Fruit fly (Drosophila melanogaster) whole organism, embryonic: ENCODE results near the gene Hinfp.

Experiments used
- Antp ChIP-seq: fragments of 200-800 bp; sonication (Bioruptor generic); optimal IDR thresholded peaks from 3 replicates; lab custom pipeline; 2016; ENCODE audit warnings: missing biosample characterization, missing genetic modification characterization
- Asciz ChIP-seq: fragments of 200-800 bp; sonication (Bioruptor generic); optimal IDR thresholded peaks from 2 replicates; lab custom pipeline; 2017; ENCODE audit warnings: missing biosample characterization, mild to moderate bottlenecking, missing genetic modification characterization, missing genetic modification reagents
- CG10543 ChIP-seq: fragments of 200-800 bp; sonication (Bioruptor generic); optimal IDR thresholded peaks from 3 replicates; lab custom pipeline; 2017; ENCODE audit warnings: missing biosample characterization, mild to moderate bottlenecking, missing genetic modification characterization, moderate library complexity
- CG1233 ChIP-seq: fragments of 200-800 bp; sonication (Bioruptor generic); optimal IDR thresholded peaks from 4 replicates; lab custom pipeline; 2018; ENCODE audit warnings: missing biosample characterization, mild to moderate bottlenecking, missing genetic modification characterization
- CG12769 ChIP-seq: fragments of 200-800 bp; sonication (Bioruptor generic); optimal IDR thresholded peaks from 2 replicates; lab custom pipeline; 2019; ENCODE audit warnings: missing biosample characterization, mild to moderate bottlenecking, missing genetic modification characterization, moderate library complexity
- CG12942 ChIP-seq: fragments of 200-800 bp; sonication (Bioruptor generic); optimal IDR thresholded peaks from 3 replicates; lab custom pipeline; 2016; ENCODE audit warnings: missing biosample characterization, missing genetic modification characterization
- CG13287 ChIP-seq: fragments of 200-800 bp; sonication (Bioruptor generic); IDR thresholded peaks from 2 replicates; pipeline ENCODE4 v1.3.6; 2022; ENCODE audit warnings: missing biosample characterization, missing genetic modification characterization; ENCODE audit not compliant: partially characterized antibody
- CG15073 ChIP-seq: fragments of 200-800 bp; sonication (Bioruptor generic); optimal IDR thresholded peaks from 2 replicates; lab custom pipeline; 2016; ENCODE audit warnings: missing biosample characterization, missing genetic modification characterization
- CG1603 ChIP-seq: fragments of 200-800 bp; sonication (Bioruptor generic); optimal IDR thresholded peaks from 2 replicates; lab custom pipeline; 2019; ENCODE audit warnings: missing biosample characterization, mild to moderate bottlenecking, missing genetic modification characterization, moderate library complexity
- CG17385 ChIP-seq: fragments of 200-800 bp; sonication (Bioruptor generic); optimal IDR thresholded peaks from 3 replicates; lab custom pipeline; 2018; ENCODE audit warnings: missing biosample characterization, mild to moderate bottlenecking, missing genetic modification characterization
- CG1792 ChIP-seq: fragments of 200-800 bp; sonication (Bioruptor generic); optimal IDR thresholded peaks from 2 replicates; lab custom pipeline; 2016; ENCODE audit warnings: missing biosample characterization, missing genetic modification characterization
- CG2116 ChIP-seq: fragments of 200-800 bp; sonication (Bioruptor generic); optimal IDR thresholded peaks from 3 replicates; lab custom pipeline; 2018; ENCODE audit warnings: missing biosample characterization, mild to moderate bottlenecking, missing genetic modification characterization
- CG30020 ChIP-seq: fragments of 200-800 bp; optimal IDR thresholded peaks from 2 replicates; lab custom pipeline; 2019; ENCODE audit warnings: missing biosample characterization, mild to moderate bottlenecking, missing genetic modification characterization, moderate library complexity
- CG31441 ChIP-seq: fragments of 200-800 bp; sonication (Bioruptor generic); IDR thresholded peaks from 2 replicates; pipeline ENCODE4 v1.3.6; 2022; ENCODE audit warnings: missing biosample characterization, missing genetic modification characterization
- CG4617 ChIP-seq: fragments of 200-800 bp; sonication (Bioruptor generic); optimal IDR thresholded peaks from 3 replicates; lab custom pipeline; 2016; ENCODE audit warnings: missing biosample characterization, missing genetic modification characterization, borderline replicate concordance
- CG4730 ChIP-seq: fragments of 200-800 bp; sonication (Bioruptor generic); IDR thresholded peaks from 2 replicates; pipeline ENCODE4 v1.3.6; 2022; ENCODE audit warnings: missing biosample characterization, missing genetic modification characterization
- CG8478 ChIP-seq: fragments of >200 bp; optimal IDR thresholded peaks from 2 replicates; lab custom pipeline; 2018
- D19A ChIP-seq: fragments of 200-800 bp; optimal IDR thresholded peaks from 3 replicates; lab custom pipeline; 2019; ENCODE audit warnings: missing biosample characterization, mild to moderate bottlenecking, missing genetic modification characterization, moderate library complexity
- Dbx ChIP-seq: fragments of 200-800 bp; sonication (Bioruptor generic); IDR thresholded peaks from 3 replicates; pipeline ENCODE4 v1.3.6; 2022; ENCODE audit warnings: missing biosample characterization, missing genetic modification characterization
- Dip2 ChIP-seq: fragments of 200-800 bp; sonication (Bioruptor generic); IDR thresholded peaks from 2 replicates; pipeline ENCODE4 v1.3.6; 2022; ENCODE audit warnings: missing biosample characterization, missing genetic modification characterization
- Dll ChIP-seq: fragments of 200-800 bp; sonication (Bioruptor generic); IDR thresholded peaks from 4 replicates; pipeline ENCODE4 v1.3.6; 2022; ENCODE audit warnings: missing biosample characterization, missing genetic modification characterization; ENCODE audit not compliant: partially characterized antibody
- HHEX ChIP-seq: fragments of 200-800 bp; sonication (Bioruptor generic); optimal IDR thresholded peaks from 3 replicates; lab custom pipeline; 2017; ENCODE audit warnings: missing biosample characterization, mild to moderate bottlenecking, missing genetic modification characterization, missing genetic modification reagents
- HLHmδ ChIP-seq: fragments of 200-800 bp; sonication (Bioruptor generic); optimal IDR thresholded peaks from 2 replicates; lab custom pipeline; 2018; ENCODE audit warnings: missing biosample characterization, mild to moderate bottlenecking, missing genetic modification characterization, moderate library complexity
- Mad ChIP-seq: fragments of 200-800 bp; sonication (Bioruptor generic); optimal IDR thresholded peaks from 2 replicates; lab custom pipeline; 2016; ENCODE audit warnings: missing biosample characterization, missing genetic modification characterization
- Max ChIP-seq: fragments of 200-800 bp; sonication (Bioruptor generic); optimal IDR thresholded peaks from 2 replicates; lab custom pipeline; 2016; ENCODE audit warnings: missing biosample characterization, mild to moderate bottlenecking, missing genetic modification characterization
- Nf-YC ChIP-seq: fragments of 200-800 bp; optimal IDR thresholded peaks from 3 replicates; lab custom pipeline; 2019; ENCODE audit warnings: missing biosample characterization, mild to moderate bottlenecking, missing genetic modification characterization, moderate library complexity
- Xrp1 ChIP-seq: fragments of 200-800 bp; sonication (Bioruptor generic); IDR thresholded peaks from 2 replicates; pipeline ENCODE4 v1.3.6; 2022; ENCODE audit warnings: missing biosample characterization, missing genetic modification characterization
- YL-1 ChIP-seq: fragments of 200-800 bp; sonication (Bioruptor generic); optimal IDR thresholded peaks from 3 replicates; lab custom pipeline; 2017; ENCODE audit warnings: missing biosample characterization, mild to moderate bottlenecking, missing genetic modification characterization
- az2 ChIP-seq: fragments of 200-800 bp; sonication (Bioruptor generic); optimal IDR thresholded peaks from 3 replicates; lab custom pipeline; 2016; ENCODE audit warnings: missing biosample characterization, missing genetic modification characterization
- cg ChIP-seq: fragments of 200-800 bp; sonication (Bioruptor generic); optimal IDR thresholded peaks from 3 replicates; lab custom pipeline; 2019; ENCODE audit warnings: missing biosample characterization, mild to moderate bottlenecking, missing genetic modification characterization, moderate library complexity
- cwo ChIP-seq: fragments of 200-800 bp; sonication (Bioruptor generic); optimal IDR thresholded peaks from 3 replicates; lab custom pipeline; 2017; ENCODE audit warnings: missing biosample characterization, missing genetic modification characterization, mild to moderate bottlenecking, moderate library complexity, missing genetic modification reagents
- dm ChIP-seq: fragments of 200-800 bp; sonication (Bioruptor generic); optimal IDR thresholded peaks from 3 replicates; lab custom pipeline; 2016; ENCODE audit warnings: missing biosample characterization, missing genetic modification characterization
- fu2 ChIP-seq: fragments of 200-800 bp; sonication (Bioruptor generic); optimal IDR thresholded peaks from 2 replicates; lab custom pipeline; 2016; ENCODE audit warnings: missing biosample characterization, missing genetic modification characterization
- gcm2 ChIP-seq: fragments of 200-800 bp; sonication (Bioruptor generic); optimal IDR thresholded peaks from 2 replicates; lab custom pipeline; 2016; ENCODE audit warnings: missing biosample characterization, missing genetic modification characterization
- grn ChIP-seq: fragments of 200-800 bp; sonication (Bioruptor generic); optimal IDR thresholded peaks from 3 replicates; lab custom pipeline; 2017; ENCODE audit warnings: missing biosample characterization, missing genetic modification characterization
- inv ChIP-seq: fragments of 200-800 bp; sonication (Bioruptor generic); IDR thresholded peaks from 2 replicates; pipeline ENCODE4 v1.3.6; 2022; ENCODE audit warnings: missing biosample characterization, missing genetic modification characterization; ENCODE audit not compliant: partially characterized antibody
- kni ChIP-seq: fragments of 200-800 bp; sonication (Bioruptor generic); optimal IDR thresholded peaks from 3 replicates; lab custom pipeline; 2017; ENCODE audit warnings: mild to moderate bottlenecking, missing biosample characterization, missing genetic modification reagents, missing genetic modification characterization
- lab ChIP-seq: fragments of 200-800 bp; sonication (Bioruptor generic); optimal IDR thresholded peaks from 3 replicates; lab custom pipeline; 2017; ENCODE audit warnings: missing biosample characterization, missing genetic modification characterization, mild to moderate bottlenecking, moderate library complexity, missing genetic modification reagents
- pita ChIP-seq: fragments of 200-800 bp; sonication (Bioruptor generic); optimal IDR thresholded peaks from 2 replicates; lab custom pipeline; 2017; ENCODE audit warnings: missing biosample characterization, mild to moderate bottlenecking, missing genetic modification characterization
- sc ChIP-seq, 3 experiments: fragments of >200 bp in 2 of 3; fragments of 200-800 bp in 1 of 3; sonication (Bioruptor generic) in 1 of 3; optimal IDR thresholded peaks; 2 replicates in 2 of 3; 3 replicates in 1 of 3; lab custom pipeline; 2017; ENCODE audit warnings: mild to moderate bottlenecking in 1 of 3, missing biosample characterization in 1 of 3, missing genetic modification characterization in 1 of 3, missing genetic modification reagents in 1 of 3
- sens ChIP-seq: fragments of 200-800 bp; sonication (Bioruptor generic); peaks from one replicate; lab custom pipeline; 2016; ENCODE audit warnings: missing biosample characterization, missing genetic modification characterization
- sens-2 ChIP-seq: fragments of 200-800 bp; sonication (Bioruptor generic); IDR thresholded peaks from 2 replicates; pipeline ENCODE4 v1.3.6; 2022; ENCODE audit warnings: missing biosample characterization, missing genetic modification characterization
- twi ChIP-seq: fragments of 200-800 bp; optimal IDR thresholded peaks from 2 replicates; lab custom pipeline; 2019; ENCODE audit warnings: missing biosample characterization, mild to moderate bottlenecking, missing genetic modification characterization, moderate library complexity
- unpg ChIP-seq: fragments of 200-800 bp; sonication (Bioruptor generic); optimal IDR thresholded peaks from 3 replicates; lab custom pipeline; 2018; ENCODE audit warnings: missing biosample characterization, mild to moderate bottlenecking, missing genetic modification characterization, moderate library complexity
- vfl ChIP-seq: fragments of 200-800 bp; sonication (Bioruptor generic); optimal IDR thresholded peaks from 2 replicates; lab custom pipeline; 2016; ENCODE audit warnings: missing biosample characterization, missing genetic modification characterization
- vnd ChIP-seq: fragments of 200-800 bp; sonication (Bioruptor generic); IDR thresholded peaks from 3 replicates; pipeline ENCODE4 v1.3.6; 2022; ENCODE audit warnings: missing biosample characterization, missing genetic modification characterization; ENCODE audit not compliant: partially characterized antibody

Hinfp gene

dm6 chrX:635495-636142 is 10.3 kb downstream of the Hinfp start, which contains the start of gene Dredd (continued):
- TF ChIP-seq CG30020 (tag; lab: Kevin White, UChicago) (peak; percentile 40), sens (GFP tag; lab: Kevin White, UChicago) (peak; percentile 76), Dip2 (GFP tag; lab: Robert Waterston, UW) (no peak), vnd (GFP tag; lab: Robert Waterston, UW) (peak; percentile 100), CG13287 (peak; percentile 92), Dbx (0 out of 3 replicates have a peak, but pooled peaks have one; percentile 10), CG1233 (peak; percentile 24)

dm6 chrX:636606-637530 is 11.5 kb downstream of the Hinfp start:
- TF ChIP-seq Dll (GFP tag; lab: Robert Waterston, UW) (0 out of 4 replicates have a peak, but pooled peaks have one; percentile 22), kni (GFP tag; lab: Kevin White, UChicago) (peak; percentile 56), dm (peak; percentile 77), D19A (tag; lab: Kevin White, UChicago) (no peak), CG1792 (GFP tag; lab: Kevin White, UChicago) (no peak), HHEX (GFP tag; lab: Kevin White, UChicago) (no peak), fu2 (no peak), unpg (GFP tag; lab: Kevin White, UChicago) (no peak), pita (GFP tag; lab: Kevin White, UChicago) (no peak), Xrp1 (0 out of 2 replicates have a peak, but pooled peaks have one; percentile 7), cwo (peak; percentile 66), CG31441 (GFP tag; lab: Robert Waterston, UW) (no peak), CG4617 (GFP tag; lab: Kevin White, UChicago) (no peak), grn (GFP tag; lab: Kevin White, UChicago) (no peak), Nf-YC (tag; lab: Kevin White, UChicago) (peak; percentile 59), az2 (GFP tag; lab: Kevin White, UChicago) (no peak), CG12942 (no peak), CG17385 (no peak), inv (GFP tag; lab: Robert Waterston, UW) (no peak), YL-1 (GFP tag; lab: Kevin White, UChicago) (peak; percentile 22), twi (tag; lab: Kevin White, UChicago) (peak; percentile 36), Max (GFP tag; lab: Kevin White, UChicago) (peak; percentile 48), CG4730 (GFP tag; lab: Robert Waterston, UW) (no peak), vfl (GFP tag; lab: Kevin White, UChicago) (no peak), CG1603 (tag; lab: Kevin White, UChicago) (no peak), Antp (GFP tag; lab: Kevin White, UChicago) (no peak), CG10543 (GFP tag; lab: Kevin White, UChicago) (peak; percentile 47), gcm2 (no peak), sc (optimal IDR thresholded peaks at IDR 0.05; lab: Kevin White, UChicago) (no peak), sc (GFP tag; optimal IDR thresholded peaks at IDR 0.05; lab: Kevin White, UChicago) (no peak), HLHmδ (GFP tag; lab: Kevin White, UChicago) (peak; percentile 53), CG15073 (no peak), Asciz (GFP tag; lab: Kevin White, UChicago) (no peak), sens-2 (GFP tag; lab: Robert Waterston, UW) (no peak), lab (GFP tag; lab: Kevin White, UChicago) (no peak), CG12769 (peak; percentile 40), CG2116 (GFP tag; lab: Kevin White, UChicago) (no peak), CG8478 (lab: Kevin White, UChicago) (peak; percentile 83), Mad (GFP tag; lab: Kevin White, UChicago) (no peak), cg (GFP tag; lab: Kevin White, UChicago) (peak; percentile 91)
